Worm (Caenorhabditis elegans) whole organism, L3 larva: Measurements from ENCODE around the gene pxn-1.

ENCODE experiments used
- aly-2 ChIP-seq: fragments of 150-350 bp; optimal IDR thresholded peaks from 2 replicates; lab custom pipeline; 2014; ENCODE audit warnings: missing biosample characterization, missing genetic modification characterization
- elt-2 ChIP-seq: sonication (generic microtip); optimal IDR thresholded peaks from 2 replicates; lab custom pipeline; 2016; ENCODE audit warnings: missing genetic modification reagents, mild to moderate bottlenecking, missing genetic modification characterization, missing compliant biosample characterization
- nhr-11 ChIP-seq: fragments of 150-350 bp; optimal IDR thresholded peaks from 2 replicates; lab custom pipeline; 2014; ENCODE audit warnings: missing biosample characterization, missing genetic modification characterization
- nhr-12 ChIP-seq: fragments of 150-350 bp; optimal IDR thresholded peaks from 2 replicates; lab custom pipeline; 2014; ENCODE audit warnings: missing biosample characterization, missing genetic modification characterization
- nhr-43 ChIP-seq: sonication (generic microtip); optimal IDR thresholded peaks from 2 replicates; lab custom pipeline; 2016; ENCODE audit warnings: mild to moderate bottlenecking, missing genetic modification characterization, missing compliant biosample characterization; ENCODE audit not compliant: poor library complexity, severe bottlenecking
- skn-1 ChIP-seq: fragments of 150-350 bp; optimal IDR thresholded peaks from 2 replicates; lab custom pipeline; 2014; ENCODE audit warnings: missing biosample characterization, missing genetic modification characterization
- unc-62 ChIP-seq: fragments of 150-350 bp; sonication (generic microtip); optimal IDR thresholded peaks from 4 replicates; lab custom pipeline; 2014; ENCODE audit warnings: missing biosample characterization, missing genetic modification reagents, missing genetic modification characterization

The pxn-1 gene

ce11 chrV:8548989-8549388 lies 54.3 kb downstream of the pxn-1 start, which contains the start of gene stdh-4:
Gene stdh-4, plus strand, starts transcription at chrV:8549289.
- no peak for TF ChIP-seq nhr-12 (tag; lab: Kevin White, UChicago)
- no peak for TF ChIP-seq elt-2 (tag; lab: Kevin White, UChicago)
- TF ChIP-seq unc-62 (GFP tag; lab: Kevin White, UChicago), result no peak
- TF ChIP-seq nhr-43 (tag; lab: Kevin White, UChicago), result no peak
- no peak for TF ChIP-seq skn-1 (tag; lab: Kevin White, UChicago)
- no peak for TF ChIP-seq aly-2 (tag; lab: Kevin White, UChicago)
- no peak for TF ChIP-seq nhr-11 (tag; lab: Kevin White, UChicago)
